Fruit fly (Drosophila melanogaster) whole organism, embryonic: ENCODE results near the gene Fbw5.
A peak's percentile ranks its signal among the peaks of the same experiment; 100 is the strongest.

Experiments
- Atf3 ChIP-seq: fragments of 200-800 bp; sonication (Bioruptor generic); optimal IDR thresholded peaks from 3 replicates; lab custom pipeline; 2016; ENCODE audit warnings: missing biosample characterization, missing genetic modification characterization
- Awh ChIP-seq: fragments of 200-800 bp; sonication (Bioruptor generic); IDR thresholded peaks from 2 replicates; pipeline ENCODE4, ENCODE4 v1.3.6; 2022; ENCODE audit warnings: missing biosample characterization, missing genetic modification characterization
- B-H1 ChIP-seq: fragments of 200-800 bp; sonication (Bioruptor generic); IDR thresholded peaks from 3 replicates; pipeline ENCODE4 v1.3.6; 2022; ENCODE audit warnings: missing biosample characterization, missing genetic modification characterization
- B-H2 ChIP-seq: fragments of 200-800 bp; sonication (Bioruptor generic); optimal IDR thresholded peaks from 2 replicates; lab custom pipeline; 2018; ENCODE audit warnings: missing biosample characterization, mild to moderate bottlenecking, missing genetic modification characterization
- CG10267 ChIP-seq: fragments of 200-800 bp; sonication (Bioruptor generic); optimal IDR thresholded peaks from 2 replicates; lab custom pipeline; 2018; ENCODE audit warnings: missing biosample characterization, mild to moderate bottlenecking, missing genetic modification characterization, moderate library complexity
- CG10274 ChIP-seq: fragments of 200-800 bp; sonication (Bioruptor generic); optimal IDR thresholded peaks from 3 replicates; lab custom pipeline; 2017; ENCODE audit warnings: missing biosample characterization, mild to moderate bottlenecking, missing genetic modification characterization
- CG10431 ChIP-seq: fragments of 200-800 bp; sonication (Bioruptor generic); optimal IDR thresholded peaks from 3 replicates; lab custom pipeline; 2018; ENCODE audit warnings: missing biosample characterization, mild to moderate bottlenecking, missing genetic modification characterization
- CG10543 ChIP-seq: fragments of 200-800 bp; sonication (Bioruptor generic); optimal IDR thresholded peaks from 3 replicates; lab custom pipeline; 2017; ENCODE audit warnings: missing biosample characterization, mild to moderate bottlenecking, missing genetic modification characterization, moderate library complexity
- CG11398 ChIP-seq: fragments of 200-800 bp; sonication (Bioruptor generic); optimal IDR thresholded peaks from 2 replicates; lab custom pipeline; 2016; ENCODE audit warnings: missing biosample characterization, missing genetic modification characterization
- CG11695 ChIP-seq: fragments of 200-800 bp; sonication (Bioruptor generic); IDR thresholded peaks from 3 replicates; pipeline ENCODE4 v1.3.6; 2022; ENCODE audit warnings: missing biosample characterization, missing genetic modification characterization
- CG12104 ChIP-seq: fragments of 200-800 bp; sonication (Bioruptor generic); optimal IDR thresholded peaks from 3 replicates; lab custom pipeline; 2016; ENCODE audit warnings: missing biosample characterization, missing genetic modification characterization
- CG15269 ChIP-seq: fragments of 200-800 bp; sonication (Bioruptor generic); optimal IDR thresholded peaks from 2 replicates; lab custom pipeline; 2018; ENCODE audit warnings: missing biosample characterization, mild to moderate bottlenecking, missing genetic modification characterization, moderate library complexity
- CG15514 ChIP-seq: fragments of 200-800 bp; sonication (Bioruptor generic); optimal IDR thresholded peaks from 3 replicates; lab custom pipeline; 2017; ENCODE audit warnings: missing biosample characterization, missing genetic modification characterization, mild to moderate bottlenecking, moderate library complexity, missing genetic modification reagents
- CG17186 ChIP-seq: fragments of 200-800 bp; sonication (Bioruptor generic); optimal IDR thresholded peaks from 3 replicates; lab custom pipeline; 2017; ENCODE audit warnings: missing biosample characterization, missing genetic modification reagents, missing genetic modification characterization
- CG2875 ChIP-seq: fragments of 200-800 bp; sonication (Bioruptor generic); optimal IDR thresholded peaks from 2 replicates; lab custom pipeline; 2017; ENCODE audit warnings: missing biosample characterization, mild to moderate bottlenecking, missing genetic modification characterization, missing genetic modification reagents
- CG30403 ChIP-seq: fragments of 200-800 bp; sonication (Bioruptor generic); optimal IDR thresholded peaks from 3 replicates; lab custom pipeline; 2016; ENCODE audit warnings: missing biosample characterization, missing genetic modification characterization
- CG31365 ChIP-seq: fragments of 200-800 bp; sonication (Bioruptor generic); optimal IDR thresholded peaks from 2 replicates; lab custom pipeline; 2018; ENCODE audit warnings: missing biosample characterization, mild to moderate bottlenecking, missing genetic modification characterization
- CG32772 ChIP-seq: fragments of 200-800 bp; sonication (Bioruptor generic); IDR thresholded peaks from 2 replicates; pipeline ENCODE4 v1.3.6; 2022; ENCODE audit warnings: missing biosample characterization, missing genetic modification characterization
- CG6689 ChIP-seq: fragments of 200-800 bp; sonication (Bioruptor generic); IDR thresholded peaks from 2 replicates; pipeline ENCODE4 v1.3.6; 2022; ENCODE audit warnings: missing biosample characterization, missing genetic modification characterization
- CG7928 ChIP-seq: fragments of 200-800 bp; sonication (Bioruptor generic); optimal IDR thresholded peaks from 2 replicates; lab custom pipeline; 2017; ENCODE audit warnings: missing biosample characterization, mild to moderate bottlenecking, missing genetic modification characterization
- CG8388 ChIP-seq: fragments of 200-800 bp; sonication (Bioruptor generic); optimal IDR thresholded peaks from 2 replicates; lab custom pipeline; 2019; ENCODE audit warnings: missing biosample characterization, mild to moderate bottlenecking, missing genetic modification characterization, moderate library complexity
- CG8944 ChIP-seq: fragments of 200-800 bp; sonication (Bioruptor generic); optimal IDR thresholded peaks from 3 replicates; lab custom pipeline; 2016; ENCODE audit warnings: missing biosample characterization, missing genetic modification characterization
- Gsc ChIP-seq: fragments of 200-800 bp; sonication (Bioruptor generic); IDR thresholded peaks from 2 replicates; pipeline ENCODE4 v1.3.6; 2022; ENCODE audit warnings: missing biosample characterization, missing genetic modification characterization
- Hr3 ChIP-seq: fragments of 200-800 bp; sonication (Bioruptor generic); optimal IDR thresholded peaks from 3 replicates; lab custom pipeline; 2016; ENCODE audit warnings: missing biosample characterization, missing genetic modification characterization
- Hr39 ChIP-seq: fragments of >200 bp; optimal IDR thresholded peaks from 2 replicates; lab custom pipeline; 2017
- NfI ChIP-seq: fragments of 200-800 bp; sonication (Bioruptor generic); optimal IDR thresholded peaks from 3 replicates; lab custom pipeline; 2018; ENCODE audit warnings: missing biosample characterization, mild to moderate bottlenecking, missing genetic modification characterization, moderate library complexity
- Opbp ChIP-seq: fragments of 200-800 bp; sonication (Bioruptor generic); IDR thresholded peaks from 3 replicates; pipeline ENCODE4 v1.3.6; 2022; ENCODE audit warnings: missing biosample characterization, missing genetic modification characterization; ENCODE audit not compliant: partially characterized antibody
- Poxn ChIP-seq: fragments of 200-800 bp; sonication (Bioruptor generic); IDR thresholded peaks from 2 replicates; pipeline ENCODE4 v1.3.6; 2022; ENCODE audit warnings: missing biosample characterization, missing genetic modification characterization
- Six4 ChIP-seq: fragments of 200-800 bp; sonication (Bioruptor generic); optimal IDR thresholded peaks from 2 replicates; lab custom pipeline; 2016; ENCODE audit warnings: missing biosample characterization, missing genetic modification characterization
- Sox102F ChIP-seq: fragments of 200-800 bp; sonication (Bioruptor generic); optimal IDR thresholded peaks from 2 replicates; lab custom pipeline; 2018; ENCODE audit warnings: missing biosample characterization, mild to moderate bottlenecking, missing genetic modification characterization, moderate library complexity
- TFAM ChIP-seq: fragments of 200-800 bp; sonication (Bioruptor generic); optimal IDR thresholded peaks from 2 replicates; lab custom pipeline; 2017; ENCODE audit warnings: missing biosample characterization, missing genetic modification characterization, inconsistent platforms
- Taf1 ChIP-seq: fragments of 200-800 bp; sonication (Bioruptor generic); IDR thresholded peaks from 2 replicates; pipeline ENCODE4 v1.3.6; 2022; ENCODE audit warnings: missing biosample characterization, missing genetic modification characterization
- ap ChIP-seq: fragments of 200-800 bp; sonication (Bioruptor generic); IDR thresholded peaks from 2 replicates; pipeline ENCODE4 v1.3.6; 2022; ENCODE audit warnings: missing biosample characterization, missing genetic modification characterization
- ara ChIP-seq: fragments of 200-800 bp; sonication (Bioruptor generic); IDR thresholded peaks from 2 replicates; pipeline ENCODE4 v1.3.6; 2022; ENCODE audit warnings: missing biosample characterization, missing genetic modification characterization
- ash1 ChIP-seq: fragments of 200-800 bp; sonication (Bioruptor generic); optimal IDR thresholded peaks from 2 replicates; lab custom pipeline; 2018; ENCODE audit warnings: missing biosample characterization, mild to moderate bottlenecking, missing genetic modification characterization
- btn ChIP-seq: fragments of 200-800 bp; sonication (Bioruptor generic); optimal IDR thresholded peaks from 2 replicates; lab custom pipeline; 2016; ENCODE audit warnings: missing biosample characterization, missing genetic modification characterization
- caup ChIP-seq: fragments of 200-800 bp; sonication (Bioruptor generic); optimal IDR thresholded peaks from 3 replicates; lab custom pipeline; 2017; ENCODE audit warnings: missing biosample characterization, mild to moderate bottlenecking, missing genetic modification characterization, moderate library complexity; ENCODE audit not compliant: severe bottlenecking
- ems ChIP-seq: fragments of 200-800 bp; sonication (Bioruptor generic); optimal IDR thresholded peaks from 3 replicates; lab custom pipeline; 2016; ENCODE audit warnings: missing biosample characterization, missing genetic modification characterization
- eve ChIP-seq, 2 experiments: fragments of >200 bp; optimal IDR thresholded peaks; 2 replicates each; lab custom pipeline; 2017; ENCODE audit warnings: missing biosample characterization in 2 of 2, missing genetic modification characterization in 2 of 2
- fd102C ChIP-seq: fragments of 200-800 bp; sonication (Bioruptor generic); optimal IDR thresholded peaks from 2 replicates; lab custom pipeline; 2018; ENCODE audit warnings: missing biosample characterization, mild to moderate bottlenecking, missing genetic modification characterization, moderate library complexity
- fu2 ChIP-seq: fragments of 200-800 bp; sonication (Bioruptor generic); optimal IDR thresholded peaks from 2 replicates; lab custom pipeline; 2016; ENCODE audit warnings: missing biosample characterization, missing genetic modification characterization
- gcm ChIP-seq: fragments of 200-800 bp; sonication (Bioruptor generic); optimal IDR thresholded peaks from 2 replicates; lab custom pipeline; 2019; ENCODE audit warnings: missing biosample characterization, mild to moderate bottlenecking, missing genetic modification characterization, moderate library complexity
- lbe ChIP-seq: fragments of 200-800 bp; sonication (Bioruptor generic); optimal IDR thresholded peaks from 2 replicates; lab custom pipeline; 2016; ENCODE audit warnings: missing biosample characterization, mild to moderate bottlenecking, missing genetic modification characterization
- row ChIP-seq: fragments of 200-800 bp; sonication (Bioruptor generic); IDR thresholded peaks from 3 replicates; pipeline ENCODE4 v1.3.6; 2022; ENCODE audit warnings: missing biosample characterization, missing genetic modification characterization
- shn ChIP-seq: fragments of 200-800 bp; sonication (Bioruptor generic); optimal IDR thresholded peaks from 3 replicates; lab custom pipeline; 2016; ENCODE audit warnings: missing biosample characterization, missing genetic modification characterization
- slp2 ChIP-seq: fragments of 200-800 bp; sonication (Bioruptor generic); optimal IDR thresholded peaks from 2 replicates; lab custom pipeline; 2016; ENCODE audit warnings: missing biosample characterization, missing genetic modification characterization
- tna ChIP-seq: fragments of 200-800 bp; sonication (Bioruptor generic); IDR thresholded peaks from 2 replicates; pipeline ENCODE4 v1.3.6; 2022; ENCODE audit warnings: missing biosample characterization, missing genetic modification characterization; ENCODE audit not compliant: partially characterized antibody
- tup ChIP-seq: fragments of 200-800 bp; sonication (Bioruptor generic); optimal IDR thresholded peaks from 2 replicates; lab custom pipeline; 2016; ENCODE audit warnings: missing biosample characterization, mild to moderate bottlenecking, missing genetic modification characterization, moderate library complexity
- usp ChIP-seq: fragments of >200 bp; optimal IDR thresholded peaks from 2 replicates; lab custom pipeline; 2017; ENCODE audit warnings: missing biosample characterization, missing genetic modification characterization
- vfl ChIP-seq: fragments of 200-800 bp; sonication (Bioruptor generic); optimal IDR thresholded peaks from 2 replicates; lab custom pipeline; 2016; ENCODE audit warnings: missing biosample characterization, missing genetic modification characterization
- vvl ChIP-seq: fragments of 200-800 bp; sonication (Bioruptor generic); IDR thresholded peaks from 2 replicates; pipeline ENCODE4 v1.3.6; 2022; ENCODE audit warnings: missing biosample characterization, missing genetic modification characterization

Gene Fbw5

dm6 chr2L:6068544-6069251, 2.9 kb upstream of the Fbw5 start, which contains the start of the genes CG9150 and Pfdn1 (continued):
- TF ChIP-seq Atf3 (GFP tag; lab: Kevin White, UChicago) = no peak
- TF ChIP-seq TFAM (GFP tag; lab: Kevin White, UChicago) = no peak
- no peak for TF ChIP-seq CG8944
- no peak for TF ChIP-seq vfl
- TF ChIP-seq caup (GFP tag; lab: Kevin White, UChicago) = no peak
- TF ChIP-seq lbe (GFP tag; lab: Kevin White, UChicago) = peak; percentile 50
- no peak for TF ChIP-seq shn
- TF ChIP-seq CG10267 (tag; lab: Kevin White, UChicago) = peak; percentile 21
- no peak for TF ChIP-seq gcm (GFP tag; lab: Kevin White, UChicago)
- no peak for TF ChIP-seq fu2 (GFP tag; lab: Kevin White, UChicago)
- peak; percentile 89 for TF ChIP-seq Opbp (GFP tag; lab: Robert Waterston, UW)
- no peak for TF ChIP-seq CG8388 (GFP tag; lab: Kevin White, UChicago)
- no peak for TF ChIP-seq CG11695 (GFP tag; lab: Robert Waterston, UW)
- TF ChIP-seq usp (GFP tag; lab: Kevin White, UChicago) = no peak
- no peak for TF ChIP-seq fd102C (GFP tag; lab: Kevin White, UChicago)
- TF ChIP-seq Six4 (GFP tag; lab: Kevin White, UChicago) = no peak
- no peak for TF ChIP-seq CG30403 (GFP tag; lab: Kevin White, UChicago)
- TF ChIP-seq Sox102F (GFP tag; lab: Kevin White, UChicago) = no peak
- TF ChIP-seq CG11398 (GFP tag; lab: Kevin White, UChicago) = no peak
- TF ChIP-seq tup (GFP tag; lab: Kevin White, UChicago) = no peak
- no peak for TF ChIP-seq Taf1 (GFP tag; lab: Robert Waterston, UW)
- no peak for TF ChIP-seq btn (GFP tag; lab: Kevin White, UChicago)
- no peak for TF ChIP-seq B-H2 (GFP tag; lab: Kevin White, UChicago)
- TF ChIP-seq ash1 = no peak
- no peak for TF ChIP-seq CG15269 (tag; lab: Kevin White, UChicago)
- TF ChIP-seq Hr3 (GFP tag; lab: Kevin White, UChicago) = no peak
- TF ChIP-seq ara (GFP tag; lab: Robert Waterston, UW) = no peak
- TF ChIP-seq eve (GFP tag; optimal IDR thresholded peaks at IDR 0.05; lab: Kevin White, UChicago) = no peak
- no peak; the same call in 2 of the 3 replicates for TF ChIP-seq B-H1 (GFP tag; lab: Robert Waterston, UW)
- TF ChIP-seq CG31365 (tag; lab: Kevin White, UChicago) = no peak
- TF ChIP-seq CG2875 (GFP tag; lab: Kevin White, UChicago) = no peak
- no peak for TF ChIP-seq Awh (GFP tag; lab: Robert Waterston, UW)
- TF ChIP-seq CG32772 (GFP tag; lab: Robert Waterston, UW) = peak; percentile 83
- TF ChIP-seq CG10431 (GFP tag; lab: Kevin White, UChicago) = no peak
- TF ChIP-seq CG10274 (GFP tag; lab: Kevin White, UChicago) = no peak
- no peak for TF ChIP-seq CG10543 (GFP tag; lab: Kevin White, UChicago)
- TF ChIP-seq CG12104 = no peak
- no peak for TF ChIP-seq Gsc (GFP tag; lab: Robert Waterston, UW)
- peak; percentile 53; the same call in 2 of the 3 replicates for TF ChIP-seq row (GFP tag; lab: Robert Waterston, UW)
- TF ChIP-seq tna (GFP tag; lab: Robert Waterston, UW) = peak; percentile 89
- no peak for TF ChIP-seq CG7928
- TF ChIP-seq Poxn (GFP tag; lab: Robert Waterston, UW) = no peak
- peak; percentile 94 for TF ChIP-seq CG15514 (GFP tag; lab: Kevin White, UChicago)
- TF ChIP-seq ap (GFP tag; lab: Robert Waterston, UW) = no peak
- no peak for TF ChIP-seq Hr39 (lab: Kevin White, UChicago)
- no peak for TF ChIP-seq CG17186 (GFP tag; lab: Kevin White, UChicago)
- TF ChIP-seq slp2 (GFP tag; lab: Kevin White, UChicago) = no peak
- peak; percentile 87 for TF ChIP-seq vvl (GFP tag; lab: Robert Waterston, UW)
- TF ChIP-seq ems = no peak
- no peak for TF ChIP-seq CG6689 (GFP tag; lab: Robert Waterston, UW)
- TF ChIP-seq NfI (GFP tag; lab: Kevin White, UChicago) = no peak
